Worm (Caenorhabditis elegans): Measurements from ENCODE around the gene grl-22.

DNA sequence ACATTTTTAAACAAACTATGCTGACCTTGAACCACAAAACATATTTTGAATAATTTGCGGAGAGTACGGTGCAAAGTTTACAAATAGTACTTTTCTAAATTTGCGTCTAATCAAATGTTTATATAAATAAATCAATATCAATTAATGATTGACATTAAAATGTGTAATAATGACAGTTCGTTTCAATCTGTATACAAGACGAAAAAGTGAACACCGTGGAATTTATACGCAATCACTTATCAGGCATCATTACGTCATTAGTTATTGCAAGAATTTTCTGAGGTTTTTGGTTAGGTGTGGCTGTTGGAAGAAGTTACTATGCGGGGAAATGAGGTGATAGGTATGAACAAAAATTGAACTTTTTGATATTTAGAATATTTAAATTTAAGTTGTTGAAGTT is 13.3 kb upstream of the grl-22 start:
- TF ChIP-seq nhr-6 (tag; optimal IDR thresholded peaks at IDR 0.05): no peak
- TF ChIP-seq snpc-4 (tag; optimal IDR thresholded peaks at IDR 0.05): no peak
- no peak for TF ChIP-seq nhr-23 (tag; optimal IDR thresholded peaks at IDR 0.05)
- TF ChIP-seq ama-1 (optimal IDR thresholded peaks at IDR 0.05): no peak
- TF ChIP-seq unc-55 (GFP tag; optimal IDR thresholded peaks at IDR 0.05): no peak
- no peak for TF ChIP-seq R02D3.7 (tag; optimal IDR thresholded peaks at IDR 0.05)
- TF ChIP-seq aly-2 (tag; optimal IDR thresholded peaks at IDR 0.05): no peak
- TF ChIP-seq nhr-77 (tag; optimal IDR thresholded peaks at IDR 0.05): no peak
- no peak for TF ChIP-seq lsy-2 (tag; optimal IDR thresholded peaks at IDR 0.05)
- no peak for TF ChIP-seq nhr-12 (tag; optimal IDR thresholded peaks at IDR 0.05)
- no peak for TF ChIP-seq nhr-237 (tag; optimal IDR thresholded peaks at IDR 0.05)
- no peak for TF ChIP-seq alr-1 (tag; optimal IDR thresholded peaks at IDR 0.05)
